Fruit fly (Drosophila melanogaster): ENCODE data around the gene CG15879.

Gene CG15879

DNA sequence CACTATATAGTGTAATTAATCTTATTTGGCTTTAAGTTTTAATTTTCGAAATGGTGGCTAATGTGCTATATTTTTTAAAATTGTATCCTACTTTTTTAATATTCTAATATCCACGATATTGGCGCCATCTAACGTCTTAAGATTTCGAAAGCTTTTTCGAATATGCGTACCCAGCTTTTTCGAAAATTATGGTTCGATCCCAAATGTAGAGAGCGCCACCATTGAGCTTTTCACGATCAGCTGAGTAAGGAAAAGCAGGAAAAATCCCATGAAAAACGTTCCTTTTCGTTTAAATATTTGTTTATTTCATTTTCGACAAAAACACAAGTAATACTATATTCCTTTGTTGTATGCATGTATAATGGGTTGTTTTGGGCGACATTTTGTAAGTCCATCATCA lies 46.6 kb downstream of the CG15879 start:
- no peak for TF ChIP-seq Sin3A (optimal IDR thresholded peaks at IDR 0.05)
- no peak for TF ChIP-seq Myc (optimal IDR thresholded peaks at IDR 0.05)
- TF ChIP-seq insv (optimal IDR thresholded peaks at IDR 0.05) = no peak
- TF ChIP-seq psq (optimal IDR thresholded peaks at IDR 0.05) = no peak
- TF ChIP-seq h (optimal IDR thresholded peaks at IDR 0.05) = no peak
- TF ChIP-seq ttk (optimal IDR thresholded peaks at IDR 0.05) = no peak

DNA sequence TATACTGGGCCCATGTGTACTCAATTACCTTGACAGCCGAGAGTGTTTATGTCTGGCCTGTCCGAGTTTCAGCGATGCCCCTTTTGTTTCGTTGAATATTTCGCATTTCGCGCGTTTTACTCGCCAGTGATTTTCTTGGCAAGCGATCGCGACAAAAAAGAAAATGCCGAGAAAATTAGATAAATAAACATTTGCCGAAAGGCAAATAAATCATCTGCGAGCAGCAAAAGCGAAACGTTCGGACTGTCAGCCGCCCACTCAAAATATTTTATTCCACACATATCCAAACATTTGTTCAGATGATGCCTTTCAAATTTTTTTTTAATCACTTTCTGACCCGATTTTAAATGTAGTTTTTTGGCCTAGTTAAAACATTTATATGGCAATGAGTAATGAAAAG lies 47.2 kb downstream of the CG15879 start:
- no peak for TF ChIP-seq insv (optimal IDR thresholded peaks at IDR 0.05)

dm6 chr3L:2119002-2119401 lies 49.9 kb downstream of the CG15879 start:
- TF ChIP-seq Sin3A (optimal IDR thresholded peaks at IDR 0.05) (no peak), psq (optimal IDR thresholded peaks at IDR 0.05) (no peak), insv (optimal IDR thresholded peaks at IDR 0.05) (no peak), Myc (optimal IDR thresholded peaks at IDR 0.05) (no peak), h (optimal IDR thresholded peaks at IDR 0.05) (no peak), ttk (optimal IDR thresholded peaks at IDR 0.05) (no peak)

dm6 chr3L:2118054-2118453 lies 50.9 kb downstream of the CG15879 start:
- TF ChIP-seq insv (optimal IDR thresholded peaks at IDR 0.05) = no peak
- TF ChIP-seq Sin3A (optimal IDR thresholded peaks at IDR 0.05) = no peak
- TF ChIP-seq psq (optimal IDR thresholded peaks at IDR 0.05) = no peak
- no peak for TF ChIP-seq h (optimal IDR thresholded peaks at IDR 0.05)
- TF ChIP-seq Myc (optimal IDR thresholded peaks at IDR 0.05) = no peak
- TF ChIP-seq ttk (optimal IDR thresholded peaks at IDR 0.05) = no peak

Measured in Kc167 (cell line).